Fruit fly (Drosophila melanogaster) whole organism, wandering third instar larva: ENCODE data around the gene Rpn1.

Experiments used
- Abd-B ChIP-seq: fragments of >200 bp; optimal IDR thresholded peaks from 2 replicates; lab custom pipeline; 2017; ENCODE audit warnings: missing biosample characterization, missing genetic modification characterization
- CG32264 ChIP-seq: fragments of 200-800 bp; sonication (Bioruptor generic); optimal IDR thresholded peaks from 2 replicates; lab custom pipeline; 2016; ENCODE audit warnings: missing biosample characterization, missing genetic modification characterization
- CrebA ChIP-seq: fragments of 200-800 bp; sonication (Bioruptor generic); optimal IDR thresholded peaks from 2 replicates; lab custom pipeline; 2016; ENCODE audit warnings: missing biosample characterization, mild to moderate bottlenecking, missing genetic modification characterization, borderline replicate concordance
- Dfd ChIP-seq: fragments of >200 bp; optimal IDR thresholded peaks from 2 replicates; lab custom pipeline; 2017; ENCODE audit warnings: missing biosample characterization, missing genetic modification characterization
- Dif ChIP-seq: fragments of 200-275, 200-300 bp; sonication (Bioruptor generic); optimal IDR thresholded peaks from 2 replicates; lab custom pipeline; 2018; ENCODE audit warnings: missing biosample characterization, missing genetic modification characterization; ENCODE audit not compliant: partially characterized antibody
- GATAd ChIP-seq: sonication (Bioruptor generic); optimal IDR thresholded peaks from 2 replicates; lab custom pipeline; 2016; ENCODE audit warnings: missing biosample characterization, missing genetic modification characterization
- HLH106 ChIP-seq: fragments of 200-800 bp; optimal IDR thresholded peaks from 3 replicates; lab custom pipeline; 2019; ENCODE audit warnings: missing biosample characterization, mild to moderate bottlenecking, missing genetic modification characterization, moderate library complexity
- Hnf4 ChIP-seq: fragments of 200-800 bp; sonication (Bioruptor generic); optimal IDR thresholded peaks from 2 replicates; lab custom pipeline; 2016; ENCODE audit warnings: missing biosample characterization, mild to moderate bottlenecking, missing genetic modification characterization
- Hr78 ChIP-seq: fragments of >200 bp; optimal IDR thresholded peaks from 2 replicates; lab custom pipeline; 2017; ENCODE audit warnings: missing biosample characterization, missing genetic modification characterization
- Hr83 ChIP-seq: fragments of 200-300 bp; sonication (Bioruptor generic); optimal IDR thresholded peaks from 2 replicates; lab custom pipeline; 2016; ENCODE audit warnings: missing biosample characterization, mild to moderate bottlenecking, missing genetic modification characterization, moderate library complexity; ENCODE audit not compliant: poor library complexity, severe bottlenecking
- Jra ChIP-seq: sonication (Bioruptor generic); optimal IDR thresholded peaks from 2 replicates; lab custom pipeline; 2016; ENCODE audit warnings: missing biosample characterization, missing genetic modification characterization
- Mio ChIP-seq: sonication (Bioruptor generic); optimal IDR thresholded peaks from 2 replicates; lab custom pipeline; 2016; ENCODE audit warnings: missing biosample characterization, missing genetic modification characterization
- Myc ChIP-seq: fragments of >200 bp; optimal IDR thresholded peaks from 2 replicates; lab custom pipeline; 2017
- N ChIP-seq: fragments of >200 bp; optimal IDR thresholded peaks from 2 replicates; lab custom pipeline; 2018; ENCODE audit warnings: missing biosample characterization, missing external identifiers, missing genetic modification characterization
- OdsH ChIP-seq: fragments of 200-800 bp; sonication (Bioruptor generic); optimal IDR thresholded peaks from 2 replicates; lab custom pipeline; 2016; ENCODE audit warnings: missing biosample characterization, mild to moderate bottlenecking, missing genetic modification characterization
- Rel ChIP-seq, 2 experiments: fragments of 200-800 bp; sonication (Bioruptor generic) in 1 of 2; optimal IDR thresholded peaks; 2 replicates in 1 of 2; 3 replicates in 1 of 2; lab custom pipeline; 2016 to 2019; ENCODE audit warnings: mild to moderate bottlenecking in 2 of 2, missing biosample characterization in 2 of 2, missing genetic modification characterization in 2 of 2, moderate library complexity in 1 of 2
- Sp1 ChIP-seq: fragments of 200-800 bp; sonication (Bioruptor generic); optimal IDR thresholded peaks from 3 replicates; lab custom pipeline; 2019; ENCODE audit warnings: missing biosample characterization, mild to moderate bottlenecking, missing genetic modification characterization, moderate library complexity
- Vsx2 ChIP-seq: fragments of 200-300, 225-300 bp; sonication (Bioruptor generic); optimal IDR thresholded peaks from 2 replicates; lab custom pipeline; 2018; ENCODE audit warnings: missing biosample characterization, missing genetic modification characterization; ENCODE audit not compliant: partially characterized antibody
- br ChIP-seq: fragments of 200-800 bp; sonication (Bioruptor generic); optimal IDR thresholded peaks from 2 replicates; lab custom pipeline; 2016; ENCODE audit warnings: missing biosample characterization, missing genetic modification characterization
- brk ChIP-seq: fragments of 200-800 bp; sonication (Bioruptor generic); optimal IDR thresholded peaks from 2 replicates; lab custom pipeline; 2016; ENCODE audit warnings: missing biosample characterization, mild to moderate bottlenecking, missing genetic modification characterization
- dl ChIP-seq, 2 experiments: fragments of 175-275, 200-275 bp in 1 of 2; fragments of 200-275 bp in 1 of 2; sonication (Bioruptor generic); optimal IDR thresholded peaks; lab custom pipeline; 2018; ENCODE audit warnings: mild to moderate bottlenecking in 2 of 2, missing biosample characterization in 2 of 2, missing genetic modification characterization in 2 of 2, moderate library complexity in 2 of 2; ENCODE audit not compliant: partially characterized antibody in 2 of 2, insufficient read depth in 1 of 2
- dmrt93B ChIP-seq: fragments of 200-800 bp; sonication (Bioruptor generic); optimal IDR thresholded peaks from 2 replicates; lab custom pipeline; 2018; ENCODE audit warnings: missing biosample characterization, mild to moderate bottlenecking, missing genetic modification characterization
- dsf ChIP-seq: sonication (Bioruptor generic); optimal IDR thresholded peaks from 2 replicates; lab custom pipeline; 2016; ENCODE audit warnings: missing biosample characterization, missing genetic modification characterization, borderline replicate concordance
- ey ChIP-seq: fragments of 200-800 bp; sonication (Bioruptor generic); optimal IDR thresholded peaks from 2 replicates; lab custom pipeline; 2016; ENCODE audit warnings: missing biosample characterization, missing genetic modification characterization
- foxo ChIP-seq, 2 experiments: fragments of 200-800 bp; sonication (Bioruptor generic); optimal IDR thresholded peaks; 2 replicates in 1 of 2; 3 replicates in 1 of 2; lab custom pipeline; 2016 to 2017; ENCODE audit warnings: missing biosample characterization in 2 of 2, missing genetic modification characterization in 2 of 2
- fru ChIP-seq: fragments of 200-800 bp; sonication (Bioruptor generic); optimal IDR thresholded peaks from 3 replicates; lab custom pipeline; 2016; ENCODE audit warnings: missing biosample characterization, mild to moderate bottlenecking, missing genetic modification characterization
- h ChIP-seq: fragments of 200-800 bp; sonication (Bioruptor generic); optimal IDR thresholded peaks from 3 replicates; lab custom pipeline; 2016; ENCODE audit warnings: missing biosample characterization, mild to moderate bottlenecking, missing genetic modification characterization
- jim ChIP-seq: fragments of 175-275, 200-325 bp; sonication (Bioruptor generic); optimal IDR thresholded peaks from 2 replicates; lab custom pipeline; 2016; ENCODE audit warnings: missing biosample characterization, mild to moderate bottlenecking, missing genetic modification characterization
- lola ChIP-seq: fragments of >200 bp; optimal IDR thresholded peaks from 2 replicates; lab custom pipeline; 2017; ENCODE audit warnings: missing biosample characterization, missing genetic modification characterization
- pan ChIP-seq: fragments of >200 bp; optimal IDR thresholded peaks from 2 replicates; lab custom pipeline; 2017
- psq ChIP-seq: fragments of 200-800 bp; sonication (Bioruptor generic); optimal IDR thresholded peaks from 3 replicates; lab custom pipeline; 2017; ENCODE audit warnings: missing biosample characterization, mild to moderate bottlenecking, missing genetic modification characterization, moderate library complexity
- rgr ChIP-seq: fragments of 200-800 bp; sonication (Bioruptor generic); optimal IDR thresholded peaks from 3 replicates; lab custom pipeline; 2016; ENCODE audit warnings: missing biosample characterization, mild to moderate bottlenecking, missing genetic modification characterization
- sage ChIP-seq: fragments of 200-800 bp; sonication (Bioruptor generic); optimal IDR thresholded peaks from 2 replicates; lab custom pipeline; 2016; ENCODE audit warnings: missing biosample characterization, mild to moderate bottlenecking, missing genetic modification characterization
- sv ChIP-seq: fragments of 200-800 bp; sonication (Bioruptor generic); optimal IDR thresholded peaks from 3 replicates; lab custom pipeline; 2016; ENCODE audit warnings: missing biosample characterization, missing genetic modification characterization
- tai ChIP-seq: sonication (Bioruptor generic); optimal IDR thresholded peaks from 2 replicates; lab custom pipeline; 2016; ENCODE audit warnings: missing biosample characterization, missing genetic modification characterization
- usp ChIP-seq: fragments of >200 bp; optimal IDR thresholded peaks from 2 replicates; lab custom pipeline; 2017; ENCODE audit warnings: missing biosample characterization, missing genetic modification characterization
- woc ChIP-seq: sonication (Bioruptor generic); optimal IDR thresholded peaks from 2 replicates; lab custom pipeline; 2016; ENCODE audit warnings: missing biosample characterization, mild to moderate bottlenecking, missing genetic modification characterization

Gene Rpn1

DNA sequence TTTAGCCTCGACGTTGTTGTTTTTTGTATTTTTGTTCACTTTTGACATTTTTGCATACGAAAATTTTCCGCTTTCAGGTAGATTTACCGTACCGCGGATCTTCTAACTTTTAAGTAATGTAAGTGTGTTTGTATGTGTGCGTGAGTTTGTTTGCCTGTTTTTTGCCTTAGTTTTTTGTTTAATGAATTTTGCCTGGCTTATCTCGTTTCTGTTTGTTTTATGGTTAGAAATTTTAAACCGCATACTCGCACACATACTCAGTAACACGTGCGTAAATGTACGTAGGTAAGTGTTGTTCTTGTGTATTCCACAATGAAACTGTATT lies 17.2 kb upstream of the Rpn1 start:
- TF ChIP-seq br, result no peak
- no peak for TF ChIP-seq Mio (GFP tag; lab: Kevin White, UChicago)
- TF ChIP-seq CG32264 (GFP tag; lab: Kevin White, UChicago), result peak; percentile 41
- TF ChIP-seq pan, result no peak
- TF ChIP-seq sv, result no peak
- TF ChIP-seq, all 38 proteins: peak for 1

DNA sequence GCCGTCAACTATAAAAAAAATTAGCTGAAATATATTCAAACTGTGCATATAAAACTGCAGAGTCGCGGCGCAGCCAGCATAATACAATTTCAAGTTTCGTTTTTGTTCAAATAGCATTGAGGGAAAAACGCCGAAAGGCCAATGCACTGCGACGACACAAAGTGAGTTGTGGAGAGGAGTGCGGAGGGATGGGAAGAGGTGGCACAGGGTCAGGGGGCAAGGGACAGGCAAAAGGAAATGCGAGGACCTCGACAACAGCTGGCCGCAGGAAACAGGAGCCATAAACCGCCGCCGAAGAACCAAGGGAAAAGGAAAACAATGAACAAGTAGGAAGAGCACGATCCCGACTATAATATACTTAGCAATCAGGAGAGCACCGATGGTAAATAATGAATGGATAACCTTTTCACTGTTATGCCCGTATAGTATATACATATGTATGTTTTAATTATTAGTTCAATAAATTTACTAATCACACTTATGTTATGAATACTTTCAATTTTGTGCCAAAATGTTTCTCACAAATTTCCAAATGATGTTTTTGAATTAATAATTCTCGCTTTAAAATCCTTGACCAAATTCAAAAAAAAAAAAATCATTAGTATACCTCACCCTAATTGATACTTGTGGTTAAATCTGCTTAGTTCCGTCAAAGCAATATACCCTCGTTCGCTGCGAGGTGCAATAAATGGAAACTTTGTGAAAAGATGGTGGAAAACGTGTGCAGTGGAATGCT lies 16.1 kb upstream of the Rpn1 start:
- TF ChIP-seq usp (GFP tag; lab: Kevin White, UChicago), result no peak
- TF ChIP-seq psq, result peak; percentile 17
- TF ChIP-seq dmrt93B (GFP tag; lab: Kevin White, UChicago), result no peak
- peak; percentile 25 for TF ChIP-seq woc (GFP tag; lab: Kevin White, UChicago)

- TF ChIP-seq Dfd, result no peak
- peak; percentile 28 for TF ChIP-seq h (GFP tag; lab: Kevin White, UChicago)
- peak; percentile 15 for TF ChIP-seq Jra (GFP tag; lab: Kevin White, UChicago)
- peak; percentile 63 for TF ChIP-seq CrebA (GFP tag; lab: Kevin White, UChicago)
- TF ChIP-seq usp (GFP tag; lab: Kevin White, UChicago), result no peak
- TF ChIP-seq br, result no peak
- no peak for TF ChIP-seq Dif (GFP tag; lab: Kevin White, UChicago)
- peak; percentile 30 for TF ChIP-seq tai (GFP tag; lab: Kevin White, UChicago)
- TF ChIP-seq Rel (GFP tag; optimal IDR thresholded peaks at IDR 0.05; lab: Kevin White, UChicago), result no peak
- TF ChIP-seq Rel (tag; optimal IDR thresholded peaks at IDR 0.05; lab: Kevin White, UChicago), result peak; percentile 86
- TF ChIP-seq, all 38 proteins: peak for 5
Observed at dm6 chr3L:19899308-19899927, 15.4 kb upstream of the Rpn1 start.

DNA sequence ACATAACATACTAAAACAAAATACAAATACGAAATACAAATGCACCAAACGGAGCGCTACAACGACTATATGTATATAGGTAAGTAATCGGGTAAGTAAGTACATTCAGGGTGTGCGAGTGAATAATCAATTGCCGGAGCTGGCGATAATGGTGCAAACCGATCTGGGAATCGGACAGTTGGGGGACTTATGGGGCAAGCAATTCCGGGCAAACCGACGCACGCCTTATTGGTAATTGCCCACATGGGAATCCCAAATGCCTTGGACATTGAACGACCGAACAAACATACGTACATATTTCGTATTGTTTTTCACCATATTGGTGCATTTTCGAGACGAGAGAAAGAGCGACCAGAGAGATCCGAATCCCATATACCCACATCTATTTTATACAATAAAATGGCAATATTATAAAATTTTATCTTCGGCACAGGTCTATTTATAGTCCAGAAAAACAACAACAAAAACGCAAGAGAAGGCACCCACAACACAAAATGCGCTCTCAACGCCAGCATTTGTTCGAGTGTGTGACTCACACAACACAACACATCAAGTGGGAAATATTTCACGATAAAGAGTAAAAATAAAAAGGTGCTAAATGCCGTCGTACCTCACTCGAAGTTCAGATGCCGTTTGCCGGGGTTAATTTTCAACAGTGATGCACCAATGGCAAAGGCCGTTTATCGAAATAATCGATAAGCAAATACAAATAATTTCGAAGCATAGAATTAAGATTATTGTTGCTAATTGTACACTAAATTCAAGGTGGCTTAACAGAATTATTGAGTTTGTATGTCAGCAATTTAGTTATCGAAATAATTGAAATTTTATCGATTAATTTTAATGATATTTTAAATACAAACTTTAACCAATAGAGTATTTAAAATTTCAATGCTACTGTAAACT lies 14.4 kb upstream of the Rpn1 start:
- TF ChIP-seq dmrt93B (GFP tag; lab: Kevin White, UChicago), result no peak
- no peak for TF ChIP-seq Vsx2
- TF ChIP-seq brk (GFP tag; lab: Kevin White, UChicago), result no peak
- TF ChIP-seq OdsH (GFP tag; lab: Kevin White, UChicago), result no peak
- TF ChIP-seq Myc (lab: Kevin White, UChicago), result no peak
- TF ChIP-seq CG32264 (GFP tag; lab: Kevin White, UChicago), result no peak
- no peak for TF ChIP-seq sv
- TF ChIP-seq ey (GFP tag; lab: Kevin White, UChicago), result peak; percentile 19
- peak in 1 of 2 experiments; percentile 35 for TF ChIP-seq foxo (GFP tag; optimal IDR thresholded peaks at IDR 0.05; lab: Kevin White, UChicago)
- no peak for TF ChIP-seq Dif (GFP tag; lab: Kevin White, UChicago)
- TF ChIP-seq HLH106 (tag; lab: Kevin White, UChicago), result no peak
- no peak for TF ChIP-seq N (GFP tag; lab: Kevin White, UChicago)
- TF ChIP-seq GATAd (GFP tag; lab: Kevin White, UChicago), result no peak
- no peak for TF ChIP-seq woc (GFP tag; lab: Kevin White, UChicago)
- TF ChIP-seq dl (GFP tag; optimal IDR thresholded peaks at IDR 0.05; lab: Kevin White, UChicago; ENCODE audit: insufficient read depth in 1 of 2, partially characterized antibody in 2 of 2), result peak in 1 of 2 experiments; percentile 8
- no peak for TF ChIP-seq sage
- peak; percentile 57 for TF ChIP-seq h (GFP tag; lab: Kevin White, UChicago)
- TF ChIP-seq Hr83, result no peak
- TF ChIP-seq usp (GFP tag; lab: Kevin White, UChicago), result no peak
- no peak for TF ChIP-seq pan
- no peak for TF ChIP-seq fru (GFP tag; lab: Kevin White, UChicago)
- no peak for TF ChIP-seq br
- TF ChIP-seq Rel (GFP tag; optimal IDR thresholded peaks at IDR 0.05; lab: Kevin White, UChicago), result peak; percentile 41
- TF ChIP-seq Rel (tag; optimal IDR thresholded peaks at IDR 0.05; lab: Kevin White, UChicago), result peak; percentile 100
- no peak for TF ChIP-seq psq
- TF ChIP-seq CrebA (GFP tag; lab: Kevin White, UChicago), result no peak
- peak; percentile 7 for TF ChIP-seq rgr (GFP tag; lab: Kevin White, UChicago)
- TF ChIP-seq Sp1, result no peak
- no peak for TF ChIP-seq jim
- TF ChIP-seq lola (GFP tag; lab: Kevin White, UChicago), result no peak
- no peak for TF ChIP-seq Dfd
- TF ChIP-seq Mio (GFP tag; lab: Kevin White, UChicago), result no peak
- no peak for TF ChIP-seq Hr78 (GFP tag; lab: Kevin White, UChicago)
- no peak for TF ChIP-seq dsf
- peak; percentile 31 for TF ChIP-seq Hnf4 (GFP tag; lab: Kevin White, UChicago)
- TF ChIP-seq Abd-B, result no peak
- no peak for TF ChIP-seq Jra (GFP tag; lab: Kevin White, UChicago)
